Worm (Caenorhabditis elegans) whole organism, L2 larva: Measurements from ENCODE around the gene pros-1.
A peak's percentile ranks its signal among the peaks of the same experiment; 100 is the strongest.

ENCODE experiments used
- C34F6.9 ChIP-seq: fragments of 150-350 bp; optimal IDR thresholded peaks from 2 replicates; lab custom pipeline; 2014; ENCODE audit warnings: missing biosample characterization, missing genetic modification characterization
- F13H6.1 ChIP-seq: sonication (generic microtip); optimal IDR thresholded peaks from 2 replicates; lab custom pipeline; 2016; ENCODE audit warnings: missing genetic modification characterization, missing compliant biosample characterization
- R02D3.7 ChIP-seq: fragments of 150-350 bp; optimal IDR thresholded peaks from 2 replicates; lab custom pipeline; 2014; ENCODE audit warnings: missing biosample characterization, missing genetic modification characterization
- Y55F3AM.14 ChIP-seq: fragments of 200-800 bp; sonication (Bioruptor generic); optimal IDR thresholded peaks from 2 replicates; lab custom pipeline; 2018; ENCODE audit warnings: mild to moderate bottlenecking, missing genetic modification characterization, missing compliant biosample characterization
- alr-1 ChIP-seq: fragments of 150-350 bp; optimal IDR thresholded peaks from 2 replicates; lab custom pipeline; 2014; ENCODE audit warnings: missing biosample characterization, missing genetic modification characterization
- aly-2 ChIP-seq: fragments of 150-350 bp; optimal IDR thresholded peaks from 2 replicates; lab custom pipeline; 2014; ENCODE audit warnings: missing biosample characterization, missing genetic modification characterization
- ama-1 ChIP-seq: fragments of 150-350 bp; optimal IDR thresholded peaks from 2 replicates; lab custom pipeline; 2018; ENCODE audit warnings: inconsistent platforms
- blmp-1 ChIP-seq: sonication (generic microtip); optimal IDR thresholded peaks from 2 replicates; lab custom pipeline; 2017; ENCODE audit warnings: missing genetic modification characterization, mild to moderate bottlenecking, missing compliant biosample characterization, antibody characterized with exemption, moderate library complexity; ENCODE audit not compliant: insufficient read depth
- ceh-16 ChIP-seq: fragments of 150-350 bp; optimal IDR thresholded peaks from 2 replicates; lab custom pipeline; 2014; ENCODE audit warnings: missing biosample characterization, missing genetic modification characterization
- ceh-82 ChIP-seq: fragments of 150-350 bp; optimal IDR thresholded peaks from 2 replicates; lab custom pipeline; 2014; ENCODE audit warnings: missing biosample characterization, missing genetic modification characterization
- crh-2 ChIP-seq: sonication (generic microtip); optimal IDR thresholded peaks from 2 replicates; lab custom pipeline; 2017; ENCODE audit warnings: missing biosample characterization, missing genetic modification characterization
- dmd-4 ChIP-seq: sonication (generic microtip); optimal IDR thresholded peaks from 2 replicates; lab custom pipeline; 2017; ENCODE audit warnings: missing biosample characterization, missing genetic modification characterization
- egl-27 ChIP-seq: sonication (generic microtip); optimal IDR thresholded peaks from 3 replicates; lab custom pipeline; 2017; ENCODE audit warnings: missing biosample characterization, missing genetic modification reagents, missing genetic modification characterization
- elt-1 ChIP-seq: fragments of 150-350 bp; optimal IDR thresholded peaks from 2 replicates; lab custom pipeline; 2014; ENCODE audit warnings: missing biosample characterization, missing genetic modification characterization
- elt-3 ChIP-seq: sonication (generic microtip); optimal IDR thresholded peaks from 2 replicates; lab custom pipeline; 2017; ENCODE audit warnings: missing biosample characterization, missing genetic modification characterization
- fos-1 ChIP-seq: fragments of 150-350 bp; optimal IDR thresholded peaks from 2 replicates; lab custom pipeline; 2014; ENCODE audit warnings: missing biosample characterization, missing genetic modification characterization
- gmeb-1 ChIP-seq: fragments of 150-350 bp; optimal IDR thresholded peaks from 2 replicates; lab custom pipeline; 2014; ENCODE audit warnings: missing biosample characterization, missing genetic modification characterization
- lin-11 ChIP-seq: fragments of 150-350 bp; sonication (generic microtip); optimal IDR thresholded peaks from 2 replicates; lab custom pipeline; 2014; ENCODE audit warnings: missing biosample characterization, missing genetic modification characterization, inconsistent platforms, mixed read lengths
- lin-13 ChIP-seq: fragments of 150-350 bp; optimal IDR thresholded peaks from 2 replicates; lab custom pipeline; 2014; ENCODE audit warnings: missing biosample characterization, missing genetic modification reagents, missing genetic modification characterization
- lsy-2 ChIP-seq, 2 experiments: fragments of 150-350 bp in 1 of 2; sonication (generic microtip) in 1 of 2; optimal IDR thresholded peaks; 2 replicates each; lab custom pipeline; 2014 to 2017; ENCODE audit warnings: missing biosample characterization in 2 of 2, missing genetic modification characterization in 2 of 2
- mab-5 ChIP-seq: fragments of 150-350 bp; optimal IDR thresholded peaks from 2 replicates; lab custom pipeline; 2014; ENCODE audit warnings: missing biosample characterization, missing genetic modification characterization
- mbf-1 ChIP-seq: sonication (generic microtip); optimal IDR thresholded peaks from 2 replicates; lab custom pipeline; 2017; ENCODE audit warnings: missing biosample characterization, missing genetic modification characterization
- mdl-1 ChIP-seq, 2 experiments: fragments of 150-350 bp in 1 of 2; sonication (generic microtip) in 1 of 2; optimal IDR thresholded peaks; 2 replicates each; lab custom pipeline; 2017; ENCODE audit warnings: missing biosample characterization in 2 of 2, missing genetic modification characterization in 2 of 2
- nhr-10 ChIP-seq: sonication (generic microtip); optimal IDR thresholded peaks from 2 replicates; lab custom pipeline; 2017; ENCODE audit warnings: missing biosample characterization, missing genetic modification characterization
- nhr-12 ChIP-seq: fragments of 150-350 bp; optimal IDR thresholded peaks from 2 replicates; lab custom pipeline; 2014; ENCODE audit warnings: missing biosample characterization, missing genetic modification characterization
- nhr-129 ChIP-seq: fragments of 150-350 bp; optimal IDR thresholded peaks from 2 replicates; lab custom pipeline; 2014; ENCODE audit warnings: missing biosample characterization, missing genetic modification characterization
- nhr-237 ChIP-seq: fragments of 150-350 bp; optimal IDR thresholded peaks from 2 replicates; lab custom pipeline; 2014; ENCODE audit warnings: missing biosample characterization, missing genetic modification characterization
- nhr-25 ChIP-seq: fragments of 150-350 bp; sonication (generic microtip); optimal IDR thresholded peaks from 3 replicates; lab custom pipeline; 2014; ENCODE audit warnings: missing biosample characterization, missing genetic modification characterization
- nhr-6 ChIP-seq: fragments of 150-350 bp; optimal IDR thresholded peaks from 2 replicates; lab custom pipeline; 2014; ENCODE audit warnings: missing biosample characterization, missing genetic modification characterization
- nhr-77 ChIP-seq: fragments of 150-350 bp; optimal IDR thresholded peaks from 2 replicates; lab custom pipeline; 2014; ENCODE audit warnings: missing biosample characterization, missing genetic modification characterization
- sem-4 ChIP-seq: fragments of 150-350 bp; optimal IDR thresholded peaks from 2 replicates; lab custom pipeline; 2014; ENCODE audit warnings: missing biosample characterization, missing genetic modification reagents, missing genetic modification characterization
- skn-1 ChIP-seq: sonication (generic microtip); optimal IDR thresholded peaks from 2 replicates; lab custom pipeline; 2017; ENCODE audit warnings: missing biosample characterization, missing genetic modification characterization
- sma-3 ChIP-seq: sonication (generic microtip); optimal IDR thresholded peaks from 2 replicates; lab custom pipeline; 2016; ENCODE audit warnings: missing genetic modification reagents, missing genetic modification characterization, missing compliant biosample characterization
- snpc-4 ChIP-seq: fragments of 150-350 bp; optimal IDR thresholded peaks from 2 replicates; lab custom pipeline; 2014; ENCODE audit warnings: missing biosample characterization, missing genetic modification characterization
- unc-39 ChIP-seq: fragments of 150-350 bp; optimal IDR thresholded peaks from 2 replicates; lab custom pipeline; 2014; ENCODE audit warnings: missing biosample characterization, missing genetic modification characterization
- unc-55 ChIP-seq: fragments of 150-350 bp; sonication (generic microtip); optimal IDR thresholded peaks from 3 replicates; lab custom pipeline; 2014; ENCODE audit warnings: missing biosample characterization, missing genetic modification reagents, missing genetic modification characterization
- unc-62 ChIP-seq: fragments of 150-350 bp; optimal IDR thresholded peaks from 2 replicates; lab custom pipeline; 2014; ENCODE audit warnings: missing biosample characterization, missing genetic modification reagents, missing genetic modification characterization
- zag-1 ChIP-seq: fragments of 150-350 bp; optimal IDR thresholded peaks from 2 replicates; lab custom pipeline; 2014; ENCODE audit warnings: missing biosample characterization, missing genetic modification characterization
- ztf-1 ChIP-seq: fragments of 200-800 bp; sonication (Bioruptor generic); conservative IDR thresholded peaks from 2 replicates; pipeline ENCODE4 v1.3.6; 2022; ENCODE audit warnings: missing genetic modification characterization, missing compliant biosample characterization
- ztf-11 ChIP-seq: sonication (generic microtip); optimal IDR thresholded peaks from 2 replicates; lab custom pipeline; 2017; ENCODE audit warnings: missing biosample characterization, missing genetic modification characterization
- ztf-4 ChIP-seq: fragments of 150-350 bp; optimal IDR thresholded peaks from 2 replicates; lab custom pipeline; 2014; ENCODE audit warnings: missing biosample characterization, missing genetic modification characterization

The pros-1 gene

ce11 chrIII:8093079-8093623, 26.1 kb downstream of the pros-1 start, which contains the start of gene K06H7.2 (continued):
- TF ChIP-seq ceh-16 (tag; lab: Kevin White, UChicago) (no peak), fos-1 (tag; lab: Kevin White, UChicago) (peak; percentile 36), lin-11 (tag; lab: Kevin White, UChicago) (no peak), mab-5 (tag; lab: Kevin White, UChicago) (peak; percentile 65), F13H6.1 (no peak)

- no peak for TF ChIP-seq elt-3 (tag; lab: Kevin White, UChicago)
- no peak for TF ChIP-seq nhr-25
- no peak for TF ChIP-seq skn-1 (tag; lab: Kevin White, UChicago)
- TF ChIP-seq mbf-1 (tag; lab: Kevin White, UChicago) = no peak
- no peak for TF ChIP-seq lin-13
- no peak for TF ChIP-seq nhr-237 (tag; lab: Kevin White, UChicago)
- no peak for TF ChIP-seq alr-1 (tag; lab: Kevin White, UChicago)
- TF ChIP-seq unc-55 (GFP tag; lab: Kevin White, UChicago) = no peak
Measured at ce11 chrIII:8098116-8098515, 31.0 kb downstream of the pros-1 start, which contains the start of gene K06H7.8. K06H7.8 (minus strand) TSS chrIII:8098216.

ce11 chrIII:8099022-8099421, 31.9 kb downstream of the pros-1 start, which contains the start of gene K06H7.1:
K06H7.1 (plus strand) TSS chrIII:8099322.
- TF ChIP-seq nhr-237 (tag; lab: Kevin White, UChicago) (no peak), gmeb-1 (tag; lab: Kevin White, UChicago) (no peak), alr-1 (tag; lab: Kevin White, UChicago) (no peak), R02D3.7 (tag; lab: Kevin White, UChicago) (no peak), egl-27 (no peak), nhr-10 (no peak), zag-1 (tag; lab: Kevin White, UChicago) (no peak), crh-2 (tag; lab: Kevin White, UChicago) (no peak), elt-3 (tag; lab: Kevin White, UChicago) (no peak), sem-4 (no peak), aly-2 (tag; lab: Kevin White, UChicago) (no peak), dmd-4 (no peak), elt-1 (tag; lab: Kevin White, UChicago) (no peak), ceh-82 (tag; lab: Kevin White, UChicago) (no peak), Y55F3AM.14 (GFP tag; lab: Kevin White, UChicago) (no peak), lin-13 (no peak), nhr-77 (tag; lab: Kevin White, UChicago) (no peak), unc-62 (GFP tag; lab: Kevin White, UChicago) (no peak), ztf-4 (tag; lab: Kevin White, UChicago) (no peak), ceh-16 (tag; lab: Kevin White, UChicago) (no peak)

- no peak for TF ChIP-seq elt-3 (tag; lab: Kevin White, UChicago)
- no peak for TF ChIP-seq unc-39 (tag; lab: Kevin White, UChicago)
- TF ChIP-seq lin-11 (tag; lab: Kevin White, UChicago) = no peak
- TF ChIP-seq nhr-25 = no peak
- no peak for TF ChIP-seq unc-55 (GFP tag; lab: Kevin White, UChicago)
- TF ChIP-seq C34F6.9 = peak; percentile 11
- no peak for TF ChIP-seq ceh-82 (tag; lab: Kevin White, UChicago)
- no peak for TF ChIP-seq nhr-129
- no peak for TF ChIP-seq ztf-11 (tag; lab: Kevin White, UChicago)
- no peak for TF ChIP-seq mbf-1 (tag; lab: Kevin White, UChicago)
- TF ChIP-seq nhr-12 = no peak
- no peak for TF ChIP-seq Y55F3AM.14 (GFP tag; lab: Kevin White, UChicago)
- no peak for TF ChIP-seq nhr-10
- TF ChIP-seq ama-1 = no peak
- TF ChIP-seq crh-2 (tag; lab: Kevin White, UChicago) = peak; percentile 11
- no peak for TF ChIP-seq nhr-237 (tag; lab: Kevin White, UChicago)
- TF ChIP-seq snpc-4 = no peak
- TF ChIP-seq nhr-77 (tag; lab: Kevin White, UChicago) = no peak
- no peak for TF ChIP-seq ztf-1 (GFP tag; lab: Robert Waterston, UW)
- TF ChIP-seq skn-1 (tag; lab: Kevin White, UChicago) = no peak
- no peak for TF ChIP-seq ceh-16 (tag; lab: Kevin White, UChicago)
- peak; percentile 72 for TF ChIP-seq gmeb-1 (tag; lab: Kevin White, UChicago)
- peak; percentile 2 for TF ChIP-seq sma-3 (GFP tag; lab: Kevin White, UChicago)
- no peak for TF ChIP-seq F13H6.1
- peak; percentile 55 for TF ChIP-seq R02D3.7 (tag; lab: Kevin White, UChicago)
- no peak for TF ChIP-seq blmp-1 (tag; lab: Kevin White, UChicago)
- TF ChIP-seq lin-13 = no peak
- peak in 1 of 2 experiments; percentile 57 for TF ChIP-seq lsy-2 (tag; optimal IDR thresholded peaks at IDR 0.05; lab: Kevin White, UChicago)
- no peak for TF ChIP-seq alr-1 (tag; lab: Kevin White, UChicago)
- no peak for TF ChIP-seq mab-5 (tag; lab: Kevin White, UChicago)
- TF ChIP-seq nhr-6 (tag; lab: Kevin White, UChicago) = no peak
- TF ChIP-seq mdl-1 (tag; optimal IDR thresholded peaks at IDR 0.05; lab: Kevin White, UChicago) = no peak
Measured at ce11 chrIII:8100960-8101359, 33.9 kb downstream of the pros-1 start, which contains the start of gene plk-1. plk-1 (plus strand) TSS chrIII:8101348.
